Fruit fly (Drosophila melanogaster) whole organism, adult: ENCODE measurements around the gene Catsup.

Experiments used
- CG11617 ChIP-seq: fragments of 200-800 bp; sonication (Bioruptor generic); optimal IDR thresholded peaks from 2 replicates; lab custom pipeline; 2017; ENCODE audit warnings: mild to moderate bottlenecking, missing biosample characterization, missing genetic modification reagents, missing genetic modification characterization
- CG12768 ChIP-seq: fragments of 200-800 bp; sonication (Bioruptor generic); optimal IDR thresholded peaks from 2 replicates; lab custom pipeline; 2017; ENCODE audit warnings: missing biosample characterization, missing genetic modification characterization, mild to moderate bottlenecking, moderate library complexity, missing genetic modification reagents
- CG14711 ChIP-seq: fragments of 200-800 bp; sonication (Bioruptor generic); optimal IDR thresholded peaks from 2 replicates; lab custom pipeline; 2018; ENCODE audit warnings: missing biosample characterization, mild to moderate bottlenecking, missing genetic modification characterization, moderate library complexity
- CG1620 ChIP-seq: fragments of 200-800 bp; sonication (Bioruptor generic); optimal IDR thresholded peaks from 2 replicates; lab custom pipeline; 2016; ENCODE audit warnings: missing biosample characterization, missing genetic modification characterization
- CG33017 ChIP-seq: fragments of 200-800 bp; sonication (Bioruptor generic); optimal IDR thresholded peaks from 2 replicates; lab custom pipeline; 2018; ENCODE audit warnings: missing biosample characterization, mild to moderate bottlenecking, missing genetic modification characterization, moderate library complexity
- CG5204 ChIP-seq: fragments of 200-800 bp; sonication (Bioruptor generic); optimal IDR thresholded peaks from 2 replicates; lab custom pipeline; 2016; ENCODE audit warnings: missing biosample characterization, missing genetic modification characterization
- CG7045 ChIP-seq: fragments of 200-800 bp; sonication (Bioruptor generic); optimal IDR thresholded peaks from 2 replicates; lab custom pipeline; 2017; ENCODE audit warnings: missing biosample characterization, mild to moderate bottlenecking, missing genetic modification characterization
- CG7101 ChIP-seq: fragments of 200-800 bp; sonication (Bioruptor generic); optimal IDR thresholded peaks from 2 replicates; lab custom pipeline; 2018; ENCODE audit warnings: missing biosample characterization, mild to moderate bottlenecking, missing genetic modification characterization, moderate library complexity
- Clk ChIP-seq: fragments of 200-800 bp; sonication (Bioruptor generic); optimal IDR thresholded peaks from 2 replicates; lab custom pipeline; 2017; ENCODE audit warnings: missing biosample characterization, missing genetic modification characterization
- Crg-1 ChIP-seq: fragments of 200-800 bp; sonication (Bioruptor generic); optimal IDR thresholded peaks from 2 replicates; lab custom pipeline; 2016; ENCODE audit warnings: missing biosample characterization, missing genetic modification characterization
- Hr96 ChIP-seq: fragments of 200-800 bp; sonication (Bioruptor generic); optimal IDR thresholded peaks from 2 replicates; lab custom pipeline; 2016; ENCODE audit warnings: missing biosample characterization, missing genetic modification characterization
- Mnt ChIP-seq: fragments of 200-800 bp; sonication (Bioruptor generic); optimal IDR thresholded peaks from 2 replicates; lab custom pipeline; 2016; ENCODE audit warnings: missing biosample characterization, mild to moderate bottlenecking, missing genetic modification characterization
- bab1 ChIP-seq: fragments of 200-800 bp; sonication (Bioruptor generic); optimal IDR thresholded peaks from 3 replicates; lab custom pipeline; 2019; ENCODE audit warnings: missing biosample characterization, mild to moderate bottlenecking, missing genetic modification characterization, moderate library complexity
- cic ChIP-seq: fragments of 200-800 bp; sonication (Bioruptor generic); optimal IDR thresholded peaks from 2 replicates; lab custom pipeline; 2017; ENCODE audit warnings: missing biosample characterization, mild to moderate bottlenecking, missing genetic modification characterization, moderate library complexity
- cnc ChIP-seq, 2 experiments: fragments of >200 bp; optimal IDR thresholded peaks; 2 replicates each; lab custom pipeline; 2017
- kay ChIP-seq: fragments of 200-800 bp; sonication (Bioruptor generic); peaks from one replicate; lab custom pipeline; 2016; ENCODE audit warnings: missing biosample characterization, missing genetic modification characterization, borderline replicate concordance
- ovo ChIP-seq: fragments of 200-800 bp; sonication (Bioruptor generic); optimal IDR thresholded peaks from 2 replicates; lab custom pipeline; 2016; ENCODE audit warnings: missing biosample characterization, missing genetic modification characterization
- pad ChIP-seq: fragments of 200-800 bp; sonication (Bioruptor generic); optimal IDR thresholded peaks from 3 replicates; lab custom pipeline; 2017; ENCODE audit warnings: missing biosample characterization, missing genetic modification characterization, mild to moderate bottlenecking, moderate library complexity, missing genetic modification reagents
- tj ChIP-seq: fragments of 200-800 bp; sonication (Bioruptor generic); optimal IDR thresholded peaks from 3 replicates; lab custom pipeline; 2017; ENCODE audit warnings: missing biosample characterization, mild to moderate bottlenecking, missing genetic modification characterization, moderate library complexity
- toe ChIP-seq: fragments of 200-800 bp; sonication (Bioruptor generic); optimal IDR thresholded peaks from 2 replicates; lab custom pipeline; 2016; ENCODE audit warnings: missing biosample characterization, missing genetic modification characterization

The Catsup gene

dm6 chr2L:19010037-19010436 lies 31.6 kb upstream of the Catsup start:
- TF ChIP-seq tj (GFP tag; lab: Kevin White, UChicago) (no peak), Clk (GFP tag; lab: Kevin White, UChicago) (no peak)

- TF ChIP-seq Clk (GFP tag; lab: Kevin White, UChicago) (no peak), CG14711 (tag; lab: Kevin White, UChicago) (no peak), CG12768 (GFP tag; lab: Kevin White, UChicago) (no peak), CG5204 (GFP tag; lab: Kevin White, UChicago) (no peak), bab1 (GFP tag; lab: Kevin White, UChicago) (no peak), ovo (GFP tag; lab: Kevin White, UChicago) (no peak), tj (GFP tag; lab: Kevin White, UChicago) (no peak), CG7045 (no peak), Hr96 (GFP tag; lab: Kevin White, UChicago) (no peak), CG1620 (no peak)
Observed at dm6 chr2L:19010566-19010965, 31.1 kb upstream of the Catsup start, which contains the start of gene robl37BC. Gene robl37BC, plus strand, starts transcription at chr2L:19010866.

dm6 chr2L:19011895-19012645 lies 29.6 kb upstream of the Catsup start:
- TF ChIP-seq Hr96 (GFP tag; lab: Kevin White, UChicago) = no peak
- no peak for TF ChIP-seq kay (GFP tag; lab: Kevin White, UChicago)
- TF ChIP-seq cic = no peak
- no peak for TF ChIP-seq Crg-1 (GFP tag; lab: Kevin White, UChicago)
- TF ChIP-seq pad (GFP tag; lab: Kevin White, UChicago) = no peak
- peak; percentile 56 for TF ChIP-seq CG33017 (tag; lab: Kevin White, UChicago)
- TF ChIP-seq ovo (GFP tag; lab: Kevin White, UChicago) = no peak
- no peak for TF ChIP-seq CG5204 (GFP tag; lab: Kevin White, UChicago)
- TF ChIP-seq CG11617 = no peak
- TF ChIP-seq CG7045 = no peak
- TF ChIP-seq Clk (GFP tag; lab: Kevin White, UChicago) = no peak
- peak; percentile 14 for TF ChIP-seq CG7101 (tag; lab: Kevin White, UChicago)
- no peak for TF ChIP-seq bab1 (GFP tag; lab: Kevin White, UChicago)
- no peak for TF ChIP-seq CG12768 (GFP tag; lab: Kevin White, UChicago)
- TF ChIP-seq CG14711 (tag; lab: Kevin White, UChicago) = no peak

dm6 chr2L:19012776-19013328 lies 28.8 kb upstream of the Catsup start:
- TF ChIP-seq cnc (optimal IDR thresholded peaks at IDR 0.05; lab: Kevin White, UChicago) (no peak), CG7045 (no peak), tj (GFP tag; lab: Kevin White, UChicago) (no peak), Mnt (GFP tag; lab: Kevin White, UChicago) (no peak), toe (GFP tag; lab: Kevin White, UChicago) (no peak), Clk (GFP tag; lab: Kevin White, UChicago) (no peak), CG33017 (tag; lab: Kevin White, UChicago) (no peak), CG1620 (no peak), kay (GFP tag; lab: Kevin White, UChicago) (no peak), Crg-1 (GFP tag; lab: Kevin White, UChicago) (no peak), cic (no peak), CG7101 (tag; lab: Kevin White, UChicago) (no peak), CG14711 (tag; lab: Kevin White, UChicago) (no peak), bab1 (GFP tag; lab: Kevin White, UChicago) (no peak), ovo (GFP tag; lab: Kevin White, UChicago) (no peak)

dm6 chr2L:19014032-19014880 lies 27.4 kb upstream of the Catsup start:
- TF ChIP-seq CG5204 (GFP tag; lab: Kevin White, UChicago) = peak; percentile 67
- peak; percentile 64 for TF ChIP-seq CG7045
- TF ChIP-seq toe (GFP tag; lab: Kevin White, UChicago) = peak; percentile 41
- peak; percentile 56 for TF ChIP-seq CG33017 (tag; lab: Kevin White, UChicago)
- no peak for TF ChIP-seq Crg-1 (GFP tag; lab: Kevin White, UChicago)
- peak; percentile 30 for TF ChIP-seq CG11617
- no peak for TF ChIP-seq CG1620
- TF ChIP-seq Clk (GFP tag; lab: Kevin White, UChicago) = peak; percentile 36
- TF ChIP-seq Hr96 (GFP tag; lab: Kevin White, UChicago) = no peak
- no peak for TF ChIP-seq Mnt (GFP tag; lab: Kevin White, UChicago)
- no peak for TF ChIP-seq CG14711 (tag; lab: Kevin White, UChicago)
- TF ChIP-seq bab1 (GFP tag; lab: Kevin White, UChicago) = no peak
- TF ChIP-seq CG7101 (tag; lab: Kevin White, UChicago) = peak; percentile 28
- TF ChIP-seq CG12768 (GFP tag; lab: Kevin White, UChicago) = peak; percentile 68
